Fruit fly (Drosophila melanogaster): ENCODE measurements around the gene CG14314.
A peak's percentile ranks its signal among the peaks of the same experiment; 100 is the strongest.

Gene CG14314

DNA sequence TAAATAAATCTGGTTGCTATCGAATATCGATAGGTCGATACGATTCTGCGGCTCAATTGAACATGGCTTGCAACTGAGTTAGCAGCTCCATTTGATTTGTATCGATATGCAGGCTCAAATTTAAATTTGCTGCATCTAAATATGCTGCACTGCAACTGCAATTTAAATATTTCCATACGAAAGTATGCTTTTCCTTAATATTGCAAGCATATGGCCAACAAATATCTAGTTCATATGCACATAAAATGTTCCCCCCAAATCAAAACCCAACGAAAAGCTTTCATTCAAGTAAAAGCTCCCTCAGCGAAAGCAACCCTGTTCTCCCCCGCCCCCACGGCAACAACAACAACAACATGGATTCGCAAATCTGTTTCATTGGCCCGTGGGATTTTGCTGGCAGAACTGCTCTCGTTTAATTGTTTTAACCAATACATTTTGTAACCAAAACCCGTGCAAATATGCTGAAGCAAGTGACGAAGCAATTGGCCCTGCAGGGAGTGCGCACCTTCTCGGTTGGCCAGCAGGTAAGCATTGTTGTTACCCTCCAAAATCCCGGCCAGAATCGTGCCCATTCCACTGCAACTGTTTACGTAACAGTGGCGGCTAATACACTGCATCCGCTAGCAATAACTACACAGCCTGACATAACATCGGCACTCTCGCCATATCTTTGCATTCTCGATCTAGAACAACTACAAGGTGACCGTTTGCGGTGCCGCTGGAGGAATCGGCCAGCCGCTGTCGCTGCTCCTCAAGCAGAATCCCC, 10.3 kb downstream of the CG14314 start, which contains the start of the genes CG7168 and Mdh2 (continued):
- peak; percentile 88 for TF ChIP-seq Bgb (GFP tag; IDR thresholded peaks at IDR 0.05; ENCODE audit: partially characterized antibody)
- TF ChIP-seq ato (GFP tag; IDR thresholded peaks at IDR 0.05; ENCODE audit: partially characterized antibody), result peak; percentile 91
- TF ChIP-seq CG17186 (GFP tag; optimal IDR thresholded peaks at IDR 0.05), result peak; percentile 19
- peak; percentile 35; the same call in 1 of the 2 replicates for TF ChIP-seq crol (GFP tag; IDR thresholded peaks at IDR 0.05)
- TF ChIP-seq CG13287 (GFP tag; IDR thresholded peaks at IDR 0.05; ENCODE audit: partially characterized antibody), result peak; percentile 87
- TF ChIP-seq CG14860 (GFP tag; IDR thresholded peaks at IDR 0.05; ENCODE audit: partially characterized antibody), result peak; percentile 79
- peak; percentile 9 for TF ChIP-seq chn (GFP tag; optimal IDR thresholded peaks at IDR 0.05)
- peak; percentile 99 for TF ChIP-seq trem (tag; optimal IDR thresholded peaks at IDR 0.05)
- peak; percentile 30; the same call in 1 of the 2 replicates for TF ChIP-seq klu (GFP tag; IDR thresholded peaks at IDR 0.05)
- TF ChIP-seq CG7963 (GFP tag; IDR thresholded peaks at IDR 0.05; ENCODE audit: partially characterized antibody), result peak; percentile 90
- TF ChIP-seq CG32767 (GFP tag; IDR thresholded peaks at IDR 0.05), result no peak
- TF ChIP-seq Hmr (GFP tag; optimal IDR thresholded peaks at IDR 0.05), result peak; percentile 14
- TF ChIP-seq CG2120 (GFP tag; optimal IDR thresholded peaks at IDR 0.05), result peak; percentile 14
- no peak for TF ChIP-seq CG9727 (GFP tag; optimal IDR thresholded peaks at IDR 0.05)
- TF ChIP-seq Sry-δ (GFP tag; optimal IDR thresholded peaks at IDR 0.05), result peak; percentile 83
- peak; percentile 51 for TF ChIP-seq scrt (GFP tag; optimal IDR thresholded peaks at IDR 0.05)
- peak; percentile 60 for TF ChIP-seq Sin3A (optimal IDR thresholded peaks at IDR 0.05)
- peak; percentile 67 for TF ChIP-seq Ets97D (GFP tag; optimal IDR thresholded peaks at IDR 0.05)
- TF ChIP-seq CG12071 (GFP tag; optimal IDR thresholded peaks at IDR 0.05), result no peak
- no peak for TF ChIP-seq CG8924 (tag; optimal IDR thresholded peaks at IDR 0.05)
- peak; percentile 80; the same call in 2 of the 3 replicates for TF ChIP-seq CG11560 (tag; IDR thresholded peaks at IDR 0.05)
- TF ChIP-seq hkb (optimal IDR thresholded peaks at IDR 0.05), result no peak
- no peak for TF ChIP-seq hkb (GFP tag; IDR thresholded peaks at IDR 0.05)
- peak; percentile 30 for TF ChIP-seq CG4617 (GFP tag; optimal IDR thresholded peaks at IDR 0.05; ENCODE audit: borderline replicate concordance)
- TF ChIP-seq YL-1 (GFP tag; optimal IDR thresholded peaks at IDR 0.05), result peak; percentile 0
- no peak for TF ChIP-seq Rx (GFP tag; IDR thresholded peaks at IDR 0.05)
- peak; percentile 73; the same call in 3 of the 4 replicates for TF ChIP-seq chinmo (GFP tag; IDR thresholded peaks at IDR 0.05; ENCODE audit: partially characterized antibody)
- TF ChIP-seq CG6272 (GFP tag; IDR thresholded peaks at IDR 0.05), result no peak
- peak; percentile 67; the same call in 2 of the 3 replicates for TF ChIP-seq zen2 (GFP tag; IDR thresholded peaks at IDR 0.05; ENCODE audit: partially characterized antibody)
- TF ChIP-seq mirr (GFP tag; optimal IDR thresholded peaks at IDR 0.05), result peak; percentile 21
- peak; percentile 13 for TF ChIP-seq CG2712 (tag; optimal IDR thresholded peaks at IDR 0.05)
- TF ChIP-seq CG10267 (tag; optimal IDR thresholded peaks at IDR 0.05), result peak; percentile 16
- TF ChIP-seq phol (tag; optimal IDR thresholded peaks at IDR 0.05), result peak; percentile 44
- TF ChIP-seq CG15073 (GFP tag; optimal IDR thresholded peaks at IDR 0.05), result no peak
- peak; percentile 16 for TF ChIP-seq Lhr (GFP tag; optimal IDR thresholded peaks at IDR 0.05)
- TF ChIP-seq bcd (GFP tag; optimal IDR thresholded peaks at IDR 0.05), result peak; percentile 16
- TF ChIP-seq CG14710 (tag; optimal IDR thresholded peaks at IDR 0.05), result peak; percentile 50
- no peak for TF ChIP-seq Hr78 (GFP tag; optimal IDR thresholded peaks at IDR 0.05)
- peak; percentile 81 for TF ChIP-seq BEAF-32 (GFP tag; optimal IDR thresholded peaks at IDR 0.05)
- no peak for TF ChIP-seq H2.0 (GFP tag; IDR thresholded peaks at IDR 0.05)
- TF ChIP-seq CG31441 (GFP tag; IDR thresholded peaks at IDR 0.05), result no peak
- no peak for TF ChIP-seq abd-A (tag; optimal IDR thresholded peaks at IDR 0.05)
- peak; percentile 11; the same call in 1 of the 3 replicates for TF ChIP-seq Aef1 (GFP tag; IDR thresholded peaks at IDR 0.05)
- TF ChIP-seq CG9215 (GFP tag; IDR thresholded peaks at IDR 0.05), result no peak
- TF ChIP-seq caup (GFP tag; optimal IDR thresholded peaks at IDR 0.05; ENCODE audit: severe bottlenecking), result peak; percentile 9
- peak; percentile 76 for TF ChIP-seq Dp (GFP tag; optimal IDR thresholded peaks at IDR 0.05)
- no peak for TF ChIP-seq lola (GFP tag; optimal IDR thresholded peaks at IDR 0.05)

Measured in whole organism, embryonic.